Worm (Caenorhabditis elegans) whole organism, L2 larva: ENCODE results near the gene C39F7.5.

Experiments used
- F13H6.1 ChIP-seq: sonication (generic microtip); optimal IDR thresholded peaks from 2 replicates; lab custom pipeline; 2016; ENCODE audit warnings: missing genetic modification characterization, missing compliant biosample characterization
- ceh-82 ChIP-seq: fragments of 150-350 bp; optimal IDR thresholded peaks from 2 replicates; lab custom pipeline; 2014; ENCODE audit warnings: missing biosample characterization, missing genetic modification characterization
- egl-27 ChIP-seq: sonication (generic microtip); optimal IDR thresholded peaks from 3 replicates; lab custom pipeline; 2017; ENCODE audit warnings: missing biosample characterization, missing genetic modification reagents, missing genetic modification characterization
- fos-1 ChIP-seq: fragments of 150-350 bp; optimal IDR thresholded peaks from 2 replicates; lab custom pipeline; 2014; ENCODE audit warnings: missing biosample characterization, missing genetic modification characterization
- lin-13 ChIP-seq: fragments of 150-350 bp; optimal IDR thresholded peaks from 2 replicates; lab custom pipeline; 2014; ENCODE audit warnings: missing biosample characterization, missing genetic modification reagents, missing genetic modification characterization
- lsy-2 ChIP-seq, 2 experiments: fragments of 150-350 bp in 1 of 2; sonication (generic microtip) in 1 of 2; optimal IDR thresholded peaks; 2 replicates each; lab custom pipeline; 2014 to 2017; ENCODE audit warnings: missing biosample characterization in 2 of 2, missing genetic modification characterization in 2 of 2
- nhr-23 ChIP-seq: fragments of 150-350 bp; optimal IDR thresholded peaks from 2 replicates; lab custom pipeline; 2014; ENCODE audit warnings: missing biosample characterization, missing genetic modification reagents, missing genetic modification characterization

ce11 chrV:1317869-1318354 lies 53.3 kb downstream of the C39F7.5 start, which contains the start of gene F16B3.3:
- TF ChIP-seq F13H6.1 (tag; lab: Kevin White, UChicago): no peak
- TF ChIP-seq egl-27 (tag; lab: Kevin White, UChicago): no peak
- TF ChIP-seq lin-13 (GFP tag; lab: Kevin White, UChicago): no peak
- no peak for TF ChIP-seq fos-1 (tag; lab: Kevin White, UChicago)
- no peak for TF ChIP-seq nhr-23 (tag; lab: Kevin White, UChicago)
- TF ChIP-seq lsy-2 (tag; optimal IDR thresholded peaks at IDR 0.05; lab: Kevin White, UChicago): no peak
- TF ChIP-seq ceh-82 (tag; lab: Kevin White, UChicago): no peak
